Fruit fly (Drosophila melanogaster) whole organism, wandering third instar larva: ENCODE measurements around the gene mRpL3.

Source experiments
- CG32264 ChIP-seq: fragments of 200-800 bp; sonication (Bioruptor generic); optimal IDR thresholded peaks from 2 replicates; lab custom pipeline; 2016; ENCODE audit warnings: missing biosample characterization, missing genetic modification characterization
- HLH106 ChIP-seq: fragments of 200-800 bp; optimal IDR thresholded peaks from 3 replicates; lab custom pipeline; 2019; ENCODE audit warnings: missing biosample characterization, mild to moderate bottlenecking, missing genetic modification characterization, moderate library complexity
- Hr83 ChIP-seq: fragments of 200-300 bp; sonication (Bioruptor generic); optimal IDR thresholded peaks from 2 replicates; lab custom pipeline; 2016; ENCODE audit warnings: missing biosample characterization, mild to moderate bottlenecking, missing genetic modification characterization, moderate library complexity; ENCODE audit not compliant: poor library complexity, severe bottlenecking
- Mio ChIP-seq: sonication (Bioruptor generic); optimal IDR thresholded peaks from 2 replicates; lab custom pipeline; 2016; ENCODE audit warnings: missing biosample characterization, missing genetic modification characterization
- N ChIP-seq: fragments of >200 bp; optimal IDR thresholded peaks from 2 replicates; lab custom pipeline; 2018; ENCODE audit warnings: missing biosample characterization, missing external identifiers, missing genetic modification characterization
- br ChIP-seq: fragments of 200-800 bp; sonication (Bioruptor generic); optimal IDR thresholded peaks from 2 replicates; lab custom pipeline; 2016; ENCODE audit warnings: missing biosample characterization, missing genetic modification characterization
- jim ChIP-seq: fragments of 175-275, 200-325 bp; sonication (Bioruptor generic); optimal IDR thresholded peaks from 2 replicates; lab custom pipeline; 2016; ENCODE audit warnings: missing biosample characterization, mild to moderate bottlenecking, missing genetic modification characterization
- lola ChIP-seq: fragments of >200 bp; optimal IDR thresholded peaks from 2 replicates; lab custom pipeline; 2017; ENCODE audit warnings: missing biosample characterization, missing genetic modification characterization
- pan ChIP-seq: fragments of >200 bp; optimal IDR thresholded peaks from 2 replicates; lab custom pipeline; 2017
- psq ChIP-seq: fragments of 200-800 bp; sonication (Bioruptor generic); optimal IDR thresholded peaks from 3 replicates; lab custom pipeline; 2017; ENCODE audit warnings: missing biosample characterization, mild to moderate bottlenecking, missing genetic modification characterization, moderate library complexity
- sv ChIP-seq: fragments of 200-800 bp; sonication (Bioruptor generic); optimal IDR thresholded peaks from 3 replicates; lab custom pipeline; 2016; ENCODE audit warnings: missing biosample characterization, missing genetic modification characterization
- usp ChIP-seq: fragments of >200 bp; optimal IDR thresholded peaks from 2 replicates; lab custom pipeline; 2017; ENCODE audit warnings: missing biosample characterization, missing genetic modification characterization

dm6 chrX:15803764-15804563 is 42.9 kb downstream of the mRpL3 start, which contains the start of the genes PGRP-LE and sd:
- TF ChIP-seq Mio (GFP tag; lab: Kevin White, UChicago) (no peak), sv (GFP tag; lab: Kevin White, UChicago) (no peak), pan (lab: Kevin White, UChicago) (no peak), br (GFP tag; lab: Kevin White, UChicago) (no peak), CG32264 (GFP tag; lab: Kevin White, UChicago) (no peak), usp (GFP tag; lab: Kevin White, UChicago) (no peak), jim (GFP tag; lab: Kevin White, UChicago) (no peak), psq (GFP tag; lab: Kevin White, UChicago) (no peak), HLH106 (tag; lab: Kevin White, UChicago) (no peak), lola (GFP tag; lab: Kevin White, UChicago) (no peak), N (GFP tag; lab: Kevin White, UChicago) (no peak), Hr83 (GFP tag; lab: Kevin White, UChicago) (no peak)
